Worm (Caenorhabditis elegans) whole organism, midembryonic: Measurements from ENCODE around the gene add-2.
"Not testable (repeated sequence)": the region's sequence is repeated elsewhere in the genome, so short reads cannot be mapped to it uniquely, and the experiment has no call there.

Source experiments
- T22C8.4 ChIP-seq: fragments of 200-800 bp; sonication (Bioruptor generic); IDR thresholded peaks from 2 replicates; pipeline ENCODE4 v1.3.6; 2022; ENCODE audit warnings: missing genetic modification characterization, missing compliant biosample characterization
- cog-1 ChIP-seq: sonication (generic microtip); optimal IDR thresholded peaks from 2 replicates; lab custom pipeline; 2016; ENCODE audit warnings: missing genetic modification characterization, missing compliant biosample characterization
- flt-1 ChIP-seq: fragments of 200-800 bp; sonication (Bioruptor generic); IDR thresholded peaks from 2 replicates; pipeline ENCODE4 v1.3.6; 2022; ENCODE audit warnings: missing genetic modification characterization, missing compliant biosample characterization
- klf-2 ChIP-seq: fragments of 200-800 bp; sonication (Bioruptor generic); conservative IDR thresholded peaks from 2 replicates; pipeline ENCODE4 v1.3.6; 2022; ENCODE audit warnings: missing genetic modification reagents, missing genetic modification characterization, missing compliant biosample characterization
- med-1 ChIP-seq: sonication (generic microtip); optimal IDR thresholded peaks from 2 replicates; lab custom pipeline; 2017; ENCODE audit warnings: missing genetic modification characterization, mild to moderate bottlenecking, missing compliant biosample characterization, antibody characterized with exemption, missing genetic modification reagents; ENCODE audit not compliant: insufficient read depth
- ref-1 ChIP-seq: fragments of 200-800 bp; sonication (Bioruptor generic); conservative IDR thresholded peaks from 2 replicates; pipeline ENCODE4 v1.3.6; 2022; ENCODE audit warnings: missing genetic modification reagents, missing genetic modification characterization, missing compliant biosample characterization
- tab-1 ChIP-seq: fragments of 200-800 bp; sonication (Bioruptor generic); IDR thresholded peaks from 2 replicates; pipeline ENCODE4 v1.3.6; 2022; ENCODE audit warnings: missing genetic modification characterization, missing compliant biosample characterization
- ztf-23 ChIP-seq: fragments of 200-800 bp; sonication (Bioruptor generic); IDR thresholded peaks from 2 replicates; pipeline ENCODE4 v1.3.6; 2022; ENCODE audit warnings: missing genetic modification reagents, missing genetic modification characterization, missing compliant biosample characterization
- ztf-29 ChIP-seq: fragments of 200-800 bp; sonication (Bioruptor generic); IDR thresholded peaks from 2 replicates; pipeline ENCODE4 v1.3.6; 2022; ENCODE audit warnings: missing genetic modification reagents, missing genetic modification characterization, missing compliant biosample characterization

Gene add-2

DNA sequence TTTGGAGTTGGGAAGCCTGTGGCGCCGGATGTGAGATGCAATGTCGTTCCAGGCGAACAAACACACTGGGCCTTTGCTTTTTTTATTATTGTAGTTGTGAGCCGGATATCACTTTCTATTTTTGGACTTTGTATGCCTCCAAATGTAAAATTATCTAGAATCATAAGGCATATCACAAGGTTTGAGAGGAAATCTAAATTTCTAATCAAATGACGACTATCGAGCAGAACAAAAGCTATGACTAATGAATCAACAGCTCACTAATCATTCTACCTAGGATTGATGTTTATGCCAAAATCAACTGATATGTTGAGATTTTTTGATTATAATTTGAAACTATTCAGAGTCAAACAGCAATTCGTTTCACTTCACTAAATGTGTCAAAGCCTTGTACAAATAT lies 24.7 kb upstream of the add-2 start:
- TF ChIP-seq ref-1 (GFP tag; lab: Robert Waterston, UW) (no peak), T22C8.4 (GFP tag; lab: Robert Waterston, UW) (no peak), ztf-29 (GFP tag; lab: Robert Waterston, UW) (no peak), klf-2 (GFP tag; lab: Robert Waterston, UW) (no peak), flt-1 (no peak), ztf-23 (no peak)

DNA sequence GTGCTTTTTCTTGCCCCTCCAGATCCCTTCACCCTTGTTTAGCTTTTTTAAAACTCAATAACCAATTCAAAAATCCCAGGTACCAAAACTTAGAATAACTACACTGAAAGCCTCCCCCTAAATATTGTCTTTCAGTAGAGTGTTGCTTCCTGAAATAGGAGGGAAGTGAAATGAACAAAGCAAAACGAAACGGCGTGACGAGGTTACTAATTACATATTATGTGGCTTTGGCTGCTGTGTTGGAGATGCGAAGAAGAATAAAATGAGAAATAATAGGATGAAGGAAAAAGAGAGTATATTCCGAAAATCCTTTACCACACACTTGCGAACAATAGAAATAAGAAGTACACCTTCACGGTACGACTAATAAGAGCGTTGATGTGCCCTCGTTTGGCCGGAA lies 22.9 kb upstream of the add-2 start:
- TF ChIP-seq T22C8.4 (GFP tag; lab: Robert Waterston, UW) (no peak), ztf-29 (GFP tag; lab: Robert Waterston, UW) (no peak), tab-1 (GFP tag; lab: Robert Waterston, UW) (no peak), ref-1 (GFP tag; lab: Robert Waterston, UW) (no peak), klf-2 (GFP tag; lab: Robert Waterston, UW) (no peak)

DNA sequence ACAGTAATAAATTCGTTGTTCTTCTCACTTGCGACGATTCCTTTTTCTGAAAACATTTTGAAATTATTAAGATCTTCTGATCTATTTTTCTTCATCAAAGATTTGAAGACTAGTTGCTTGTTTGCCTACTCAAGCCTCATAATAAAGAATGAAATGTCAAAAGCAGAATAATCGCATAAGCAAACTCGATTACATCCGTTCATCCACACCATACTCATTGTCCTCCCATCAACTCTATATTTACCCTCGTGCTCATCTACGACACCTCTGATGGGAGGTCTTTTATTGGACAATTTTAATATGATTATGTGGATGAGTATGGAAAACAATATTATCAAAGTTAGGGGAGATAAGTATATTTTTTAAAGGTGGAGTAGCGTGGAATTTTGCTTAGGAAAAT lies 20.6 kb upstream of the add-2 start:
- TF ChIP-seq cog-1 (tag; lab: Kevin White, UChicago) (no peak), ztf-29 (GFP tag; lab: Robert Waterston, UW) (no peak), T22C8.4 (GFP tag; lab: Robert Waterston, UW) (no peak), med-1 (no peak), tab-1 (GFP tag; lab: Robert Waterston, UW) (no peak), ref-1 (GFP tag; lab: Robert Waterston, UW) (no peak)

DNA sequence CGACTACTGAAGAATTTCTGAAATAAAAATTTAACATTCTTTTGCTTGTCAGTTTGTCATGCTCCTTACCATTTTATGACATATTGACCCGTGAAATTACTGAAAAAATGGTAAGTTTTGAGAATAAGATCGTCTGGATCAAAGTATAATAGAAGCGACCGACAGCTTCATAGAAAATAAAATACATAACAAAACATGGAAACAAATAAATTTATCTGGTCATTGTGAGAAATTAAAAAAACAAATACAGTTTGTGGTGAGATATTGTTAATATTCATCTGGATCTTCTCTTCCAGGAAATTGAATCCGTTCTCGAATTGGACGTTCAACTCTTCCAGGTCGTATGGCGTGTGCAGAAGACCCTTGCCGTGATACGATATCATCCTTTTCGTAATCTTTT lies 18.9 kb upstream of the add-2 start, which contains the start of gene pkc-1:
Gene pkc-1, minus strand, starts transcription at position 101 of the 400 bp plus-strand sequence.
- no peak for TF ChIP-seq med-1
- no peak for TF ChIP-seq T22C8.4 (GFP tag; lab: Robert Waterston, UW)

DNA sequence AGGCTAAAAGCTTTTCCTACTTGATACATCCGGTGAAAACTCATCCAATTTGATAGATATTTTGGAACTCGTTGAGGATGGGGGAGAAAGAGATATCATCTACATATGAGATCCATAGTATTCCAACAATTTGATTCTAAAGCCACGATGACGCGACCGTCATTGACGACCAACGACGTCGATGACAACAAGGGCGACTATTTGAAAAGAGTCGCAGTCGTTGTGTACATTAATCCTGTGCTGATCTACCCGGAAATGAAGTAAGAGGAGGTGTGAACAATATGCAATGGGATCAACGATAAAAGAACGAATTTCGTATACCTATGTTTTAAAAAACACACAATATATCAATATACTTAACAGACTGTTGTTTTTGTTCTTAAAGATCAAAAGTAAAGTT lies 14.9 kb upstream of the add-2 start:
- TF ChIP-seq med-1 (no peak), flt-1 (no peak), klf-2 (GFP tag; lab: Robert Waterston, UW) (no peak), T22C8.4 (GFP tag; lab: Robert Waterston, UW) (no peak), ref-1 (GFP tag; lab: Robert Waterston, UW) (no peak), tab-1 (GFP tag; lab: Robert Waterston, UW) (no peak)

DNA sequence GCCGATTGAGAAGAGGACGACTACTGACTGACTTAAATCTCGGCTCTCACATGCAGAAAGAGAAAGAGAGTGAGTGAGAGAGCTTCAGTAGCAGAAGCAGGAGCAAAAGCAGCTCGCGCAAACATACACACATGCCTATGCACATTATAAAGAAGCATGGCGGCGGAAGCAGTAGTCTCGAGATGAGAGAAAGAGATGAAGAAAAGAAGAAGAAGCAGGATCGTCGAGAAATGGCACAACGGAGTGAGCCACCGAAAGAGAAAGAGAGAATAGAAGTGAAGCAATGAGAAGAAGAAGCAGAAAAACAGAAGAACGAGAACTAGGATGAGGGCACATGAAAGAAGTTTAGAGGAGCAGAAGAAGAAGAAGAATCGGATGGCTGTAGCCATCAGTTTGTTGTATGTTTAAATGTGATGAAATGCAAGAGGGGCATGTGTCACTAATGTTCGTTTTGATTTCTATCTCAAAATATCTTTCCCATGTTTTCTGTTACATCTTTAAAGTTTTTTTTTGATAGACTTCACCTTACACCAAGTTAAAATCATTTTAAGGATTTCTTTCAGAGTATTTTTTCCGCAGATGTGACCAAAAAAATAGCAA lies 13.8 kb upstream of the add-2 start:
- TF ChIP-seq ref-1 (GFP tag; lab: Robert Waterston, UW) (no peak), flt-1 (no peak), cog-1 (tag; lab: Kevin White, UChicago) (no peak), ztf-29 (GFP tag; lab: Robert Waterston, UW) (no peak), ztf-23 (no peak), T22C8.4 (GFP tag; lab: Robert Waterston, UW) (no peak), med-1 (no peak), klf-2 (GFP tag; lab: Robert Waterston, UW) (no peak), tab-1 (GFP tag; lab: Robert Waterston, UW) (no peak)

DNA sequence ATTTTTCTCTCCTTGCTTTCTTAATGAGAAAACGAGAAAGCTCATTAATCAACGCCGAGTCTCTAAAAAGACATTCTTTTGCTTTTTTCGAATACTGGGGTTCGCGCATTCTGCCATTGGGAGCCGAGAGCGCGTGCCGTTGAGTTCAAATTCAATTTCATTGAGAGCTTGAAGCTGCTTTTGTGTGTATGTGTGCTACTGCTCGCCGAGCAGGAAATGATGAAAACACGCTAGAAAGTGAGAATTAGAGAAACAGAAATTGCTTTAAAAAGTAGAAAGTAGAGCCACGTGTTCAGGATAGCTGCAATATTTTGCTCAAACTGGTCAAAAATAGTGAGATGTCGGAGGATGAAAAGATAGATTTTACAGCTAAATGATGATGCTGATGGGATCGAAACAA lies 12.5 kb upstream of the add-2 start:
- TF ChIP-seq flt-1 (no peak), med-1 (no peak), ztf-23 (no peak), klf-2 (GFP tag; lab: Robert Waterston, UW) (no peak), ztf-29 (GFP tag; lab: Robert Waterston, UW) (no peak), T22C8.4 (GFP tag; lab: Robert Waterston, UW) (no peak), tab-1 (GFP tag; lab: Robert Waterston, UW) (no peak), cog-1 (tag; lab: Kevin White, UChicago) (no peak), ref-1 (GFP tag; lab: Robert Waterston, UW) (no peak)

DNA sequence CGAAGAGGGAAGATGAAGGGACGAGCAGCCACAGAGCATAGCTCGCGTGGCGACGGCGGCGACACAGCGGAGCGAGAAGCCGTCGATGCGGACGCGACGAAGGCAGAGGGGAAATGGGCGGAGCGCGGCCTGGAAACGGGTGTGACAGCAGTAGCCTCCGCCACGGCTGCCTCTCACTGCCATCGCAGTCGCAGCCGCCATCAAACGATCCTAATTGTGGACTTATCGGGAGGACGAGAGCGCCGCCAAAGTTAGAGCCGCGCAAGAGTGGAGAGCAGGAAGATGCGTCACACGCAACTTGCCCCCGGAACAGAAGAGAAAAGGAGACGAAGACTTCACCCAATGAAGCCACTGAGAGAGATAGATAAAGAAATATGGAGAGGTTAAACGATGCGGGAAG lies 11.1 kb upstream of the add-2 start:
- TF ChIP-seq tab-1 (GFP tag; lab: Robert Waterston, UW) (peak; percentile 30; the same call in 1 of the 2 replicates), flt-1 (no peak), med-1 (no peak)

DNA sequence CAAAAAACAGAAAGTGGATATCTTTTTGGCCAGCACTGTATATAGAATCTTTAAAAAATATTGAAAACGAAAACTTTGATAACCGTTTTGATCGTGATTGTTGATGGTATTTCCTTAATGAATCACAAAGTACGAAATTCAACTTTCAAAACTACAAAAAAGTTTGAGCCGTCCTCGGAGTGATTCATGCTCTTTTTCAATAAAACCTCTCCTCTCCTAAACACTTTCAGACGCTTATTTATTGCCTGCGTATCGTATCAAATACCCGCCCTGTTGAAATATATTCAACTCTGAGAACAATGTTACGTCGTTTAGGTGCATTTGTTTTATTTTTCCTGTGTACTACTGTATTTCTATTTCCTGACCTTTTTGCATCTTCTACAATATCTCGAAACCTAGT lies 7.7 kb upstream of the add-2 start:
- TF ChIP-seq ref-1 (GFP tag; lab: Robert Waterston, UW) = no peak
- TF ChIP-seq ztf-29 (GFP tag; lab: Robert Waterston, UW) = no peak
- no peak for TF ChIP-seq ztf-23
- no peak for TF ChIP-seq flt-1
- no peak for TF ChIP-seq cog-1 (tag; lab: Kevin White, UChicago)
- no peak for TF ChIP-seq T22C8.4 (GFP tag; lab: Robert Waterston, UW)
- no peak for TF ChIP-seq tab-1 (GFP tag; lab: Robert Waterston, UW)
- TF ChIP-seq med-1 = no peak
- no peak for TF ChIP-seq klf-2 (GFP tag; lab: Robert Waterston, UW)

DNA sequence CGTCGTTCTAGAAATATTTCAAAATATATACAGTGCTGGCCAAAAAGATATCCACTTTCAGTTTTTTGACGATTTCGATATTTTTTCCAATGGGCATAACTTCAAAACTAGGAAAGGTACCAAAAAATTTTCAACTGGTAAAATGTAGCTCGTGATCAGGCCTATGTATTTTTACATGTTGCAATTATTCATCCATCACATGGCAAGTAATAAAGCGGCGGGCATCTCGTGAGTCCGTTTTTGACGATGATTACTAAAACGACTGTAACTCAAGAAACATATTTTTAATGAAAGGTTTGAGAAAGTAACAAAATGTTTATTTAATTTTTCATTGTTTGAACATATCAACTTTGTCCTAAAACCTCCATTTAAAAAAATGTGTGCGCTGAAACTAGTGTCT lies 6.8 kb upstream of the add-2 start, which contains the start of gene F10C2.3:
Gene F10C2.3, plus strand, starts transcription at position 301 of the 400 bp plus-strand sequence.
- TF ChIP-seq ztf-23; T22C8.4 (GFP tag; lab: Robert Waterston, UW); tab-1 (GFP tag; lab: Robert Waterston, UW): not testable (repeated sequence)

DNA sequence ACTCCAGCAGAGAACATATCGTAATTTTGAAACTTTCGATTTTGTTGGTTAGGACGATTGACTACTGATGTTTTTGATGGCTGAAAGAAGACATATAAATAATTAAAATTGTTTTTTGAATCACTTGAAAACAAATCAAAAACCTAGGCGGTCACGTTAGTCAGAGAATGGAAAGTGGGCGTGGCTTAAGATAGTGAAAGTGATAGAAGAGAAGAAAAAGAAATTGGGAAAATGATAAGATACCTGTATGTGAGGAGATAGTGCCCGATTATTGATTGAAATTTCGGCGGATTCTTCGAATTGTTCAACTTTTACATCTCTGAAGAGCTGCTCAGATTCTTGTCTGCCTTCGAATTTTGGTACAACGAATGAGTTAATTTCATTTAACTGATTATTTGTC lies 1.5 kb downstream of the add-2 start:
- TF ChIP-seq ztf-23 (no peak), ztf-29 (GFP tag; lab: Robert Waterston, UW) (no peak), T22C8.4 (GFP tag; lab: Robert Waterston, UW) (no peak), klf-2 (GFP tag; lab: Robert Waterston, UW) (no peak), med-1 (no peak), ref-1 (GFP tag; lab: Robert Waterston, UW) (no peak), cog-1 (tag; lab: Kevin White, UChicago) (no peak), tab-1 (GFP tag; lab: Robert Waterston, UW) (no peak), flt-1 (no peak)
